Fruit fly (Drosophila melanogaster): ENCODE data around the gene SsRbeta.

The SsRbeta gene

dm6 chr3L:16149418-16150160, 20.2 kb downstream of the SsRbeta start (continued):
- TF ChIP-seq CG6163 (GFP tag; IDR thresholded peaks at IDR 0.05), result no peak
- no peak for TF ChIP-seq CG8632 (GFP tag; optimal IDR thresholded peaks at IDR 0.05)
- peak; percentile 24 for TF ChIP-seq CG10631 (GFP tag; optimal IDR thresholded peaks at IDR 0.05)
- TF ChIP-seq CG6276 (GFP tag; optimal IDR thresholded peaks at IDR 0.05), result no peak
- TF ChIP-seq Blimp-1 (GFP tag; optimal IDR thresholded peaks at IDR 0.05), result no peak
- TF ChIP-seq esn (GFP tag; optimal IDR thresholded peaks at IDR 0.05), result peak; percentile 23
- TF ChIP-seq salr (GFP tag; optimal IDR thresholded peaks at IDR 0.05), result peak in 1 of 2 experiments; percentile 16
- TF ChIP-seq Ets21C (GFP tag; optimal IDR thresholded peaks at IDR 0.05), result peak; percentile 14
- no peak for TF ChIP-seq CG9139 (GFP tag; optimal IDR thresholded peaks at IDR 0.05)
- TF ChIP-seq vri (GFP tag; optimal IDR thresholded peaks at IDR 0.05), result peak; percentile 46
- peak; percentile 32 for TF ChIP-seq net (GFP tag; optimal IDR thresholded peaks at IDR 0.05)
- TF ChIP-seq CG10669 (GFP tag; optimal IDR thresholded peaks at IDR 0.05), result peak; percentile 24
- no peak for TF ChIP-seq Smox (GFP tag; optimal IDR thresholded peaks at IDR 0.05)
- TF ChIP-seq CG3919 (GFP tag; optimal IDR thresholded peaks at IDR 0.05), result peak; percentile 36
- peak; percentile 1 to 15 for TF ChIP-seq ss (GFP tag; optimal IDR thresholded peaks at IDR 0.05)
- peak; percentile 45 for TF ChIP-seq Hr4 (GFP tag; optimal IDR thresholded peaks at IDR 0.05)
- no peak for TF ChIP-seq dac (GFP tag; optimal IDR thresholded peaks at IDR 0.05)
- no peak for TF ChIP-seq Lpt (GFP tag; optimal IDR thresholded peaks at IDR 0.05)
- TF ChIP-seq CG11762 (GFP tag; optimal IDR thresholded peaks at IDR 0.05; ENCODE audit: insufficient read depth), result peak; percentile 37
- TF ChIP-seq Eip78C (GFP tag), result peak; percentile 83
- TF ChIP-seq Ets96B (tag; optimal IDR thresholded peaks at IDR 0.05), result peak; percentile 22
- TF ChIP-seq fd85E (GFP tag; optimal IDR thresholded peaks at IDR 0.05), result no peak
- TF ChIP-seq svp (GFP tag), result peak; percentile 80

- 0 out of 3 replicates have a peak, but pooled peaks have one; percentile 33 for TF ChIP-seq CG6163 (GFP tag; IDR thresholded peaks at IDR 0.05)
- peak; percentile 59 for TF ChIP-seq fkh (GFP tag; optimal IDR thresholded peaks at IDR 0.05)
- peak; percentile 15 for TF ChIP-seq Eip78C (GFP tag)
- TF ChIP-seq vri (GFP tag; optimal IDR thresholded peaks at IDR 0.05), result peak; percentile 57
- no peak for TF ChIP-seq Ets21C (GFP tag; optimal IDR thresholded peaks at IDR 0.05)
- TF ChIP-seq CG11294 (GFP tag; IDR thresholded peaks at IDR 0.05), result 0 out of 2 replicates have a peak, but pooled peaks have one; percentile 5
These were observed 20.7 kb downstream of the SsRbeta start for dm6 chr3L:16150161-16150538.

dm6 chr3L:16150850-16151515, 21.6 kb downstream of the SsRbeta start:
- TF ChIP-seq CG16779 (tag; optimal IDR thresholded peaks at IDR 0.05) (no peak), esn (GFP tag; optimal IDR thresholded peaks at IDR 0.05) (peak; percentile 18), Eip93F (GFP tag; optimal IDR thresholded peaks at IDR 0.05) (peak; percentile 20), Sox14 (GFP tag; optimal IDR thresholded peaks at IDR 0.05) (peak; percentile 43), Met (GFP tag; optimal IDR thresholded peaks at IDR 0.05) (peak; percentile 21), Hr39 (GFP tag; optimal IDR thresholded peaks at IDR 0.05) (no peak), Smox (GFP tag; optimal IDR thresholded peaks at IDR 0.05) (no peak), dac (GFP tag; optimal IDR thresholded peaks at IDR 0.05) (no peak), Gug (GFP tag; IDR thresholded peaks at IDR 0.05) (no peak), dsx (GFP tag; optimal IDR thresholded peaks at IDR 0.05; ENCODE audit: poor library complexity, severe bottlenecking) (no peak), svp (GFP tag) (peak; percentile 71), Sox102F (GFP tag; optimal IDR thresholded peaks at IDR 0.05) (peak; percentile 15), vri (GFP tag; optimal IDR thresholded peaks at IDR 0.05) (peak; percentile 6), topi (GFP tag; optimal IDR thresholded peaks at IDR 0.05) (peak; percentile 8), Eip78C (GFP tag) (peak; percentile 72)

All from whole organism, prepupa.